Fruit fly (Drosophila melanogaster) whole organism, wandering third instar larva: ENCODE data around the gene CG13314.

Experiments
- Abd-B ChIP-seq: fragments of >200 bp; optimal IDR thresholded peaks from 2 replicates; lab custom pipeline; 2017; ENCODE audit warnings: missing biosample characterization, missing genetic modification characterization
- CG32264 ChIP-seq: fragments of 200-800 bp; sonication (Bioruptor generic); optimal IDR thresholded peaks from 2 replicates; lab custom pipeline; 2016; ENCODE audit warnings: missing biosample characterization, missing genetic modification characterization
- CrebA ChIP-seq: fragments of 200-800 bp; sonication (Bioruptor generic); optimal IDR thresholded peaks from 2 replicates; lab custom pipeline; 2016; ENCODE audit warnings: missing biosample characterization, mild to moderate bottlenecking, missing genetic modification characterization, borderline replicate concordance
- Dfd ChIP-seq: fragments of >200 bp; optimal IDR thresholded peaks from 2 replicates; lab custom pipeline; 2017; ENCODE audit warnings: missing biosample characterization, missing genetic modification characterization
- Dif ChIP-seq: fragments of 200-275, 200-300 bp; sonication (Bioruptor generic); optimal IDR thresholded peaks from 2 replicates; lab custom pipeline; 2018; ENCODE audit warnings: missing biosample characterization, missing genetic modification characterization; ENCODE audit not compliant: partially characterized antibody
- GATAd ChIP-seq: sonication (Bioruptor generic); optimal IDR thresholded peaks from 2 replicates; lab custom pipeline; 2016; ENCODE audit warnings: missing biosample characterization, missing genetic modification characterization
- HLH106 ChIP-seq: fragments of 200-800 bp; optimal IDR thresholded peaks from 3 replicates; lab custom pipeline; 2019; ENCODE audit warnings: missing biosample characterization, mild to moderate bottlenecking, missing genetic modification characterization, moderate library complexity
- Hr78 ChIP-seq: fragments of >200 bp; optimal IDR thresholded peaks from 2 replicates; lab custom pipeline; 2017; ENCODE audit warnings: missing biosample characterization, missing genetic modification characterization
- Hr83 ChIP-seq: fragments of 200-300 bp; sonication (Bioruptor generic); optimal IDR thresholded peaks from 2 replicates; lab custom pipeline; 2016; ENCODE audit warnings: missing biosample characterization, mild to moderate bottlenecking, missing genetic modification characterization, moderate library complexity; ENCODE audit not compliant: poor library complexity, severe bottlenecking
- Jra ChIP-seq: sonication (Bioruptor generic); optimal IDR thresholded peaks from 2 replicates; lab custom pipeline; 2016; ENCODE audit warnings: missing biosample characterization, missing genetic modification characterization
- Mio ChIP-seq: sonication (Bioruptor generic); optimal IDR thresholded peaks from 2 replicates; lab custom pipeline; 2016; ENCODE audit warnings: missing biosample characterization, missing genetic modification characterization
- N ChIP-seq: fragments of >200 bp; optimal IDR thresholded peaks from 2 replicates; lab custom pipeline; 2018; ENCODE audit warnings: missing biosample characterization, missing external identifiers, missing genetic modification characterization
- OdsH ChIP-seq: fragments of 200-800 bp; sonication (Bioruptor generic); optimal IDR thresholded peaks from 2 replicates; lab custom pipeline; 2016; ENCODE audit warnings: missing biosample characterization, mild to moderate bottlenecking, missing genetic modification characterization
- Rel ChIP-seq, 2 experiments: fragments of 200-800 bp; sonication (Bioruptor generic) in 1 of 2; optimal IDR thresholded peaks; 2 replicates in 1 of 2; 3 replicates in 1 of 2; lab custom pipeline; 2016 to 2019; ENCODE audit warnings: mild to moderate bottlenecking in 2 of 2, missing biosample characterization in 2 of 2, missing genetic modification characterization in 2 of 2, moderate library complexity in 1 of 2
- Sp1 ChIP-seq: fragments of 200-800 bp; sonication (Bioruptor generic); optimal IDR thresholded peaks from 3 replicates; lab custom pipeline; 2019; ENCODE audit warnings: missing biosample characterization, mild to moderate bottlenecking, missing genetic modification characterization, moderate library complexity
- Vsx2 ChIP-seq: fragments of 200-300, 225-300 bp; sonication (Bioruptor generic); optimal IDR thresholded peaks from 2 replicates; lab custom pipeline; 2018; ENCODE audit warnings: missing biosample characterization, missing genetic modification characterization; ENCODE audit not compliant: partially characterized antibody
- br ChIP-seq: fragments of 200-800 bp; sonication (Bioruptor generic); optimal IDR thresholded peaks from 2 replicates; lab custom pipeline; 2016; ENCODE audit warnings: missing biosample characterization, missing genetic modification characterization
- brk ChIP-seq: fragments of 200-800 bp; sonication (Bioruptor generic); optimal IDR thresholded peaks from 2 replicates; lab custom pipeline; 2016; ENCODE audit warnings: missing biosample characterization, mild to moderate bottlenecking, missing genetic modification characterization
- dmrt93B ChIP-seq: fragments of 200-800 bp; sonication (Bioruptor generic); optimal IDR thresholded peaks from 2 replicates; lab custom pipeline; 2018; ENCODE audit warnings: missing biosample characterization, mild to moderate bottlenecking, missing genetic modification characterization
- dsf ChIP-seq: sonication (Bioruptor generic); optimal IDR thresholded peaks from 2 replicates; lab custom pipeline; 2016; ENCODE audit warnings: missing biosample characterization, missing genetic modification characterization, borderline replicate concordance
- ey ChIP-seq: fragments of 200-800 bp; sonication (Bioruptor generic); optimal IDR thresholded peaks from 2 replicates; lab custom pipeline; 2016; ENCODE audit warnings: missing biosample characterization, missing genetic modification characterization
- foxo ChIP-seq, 2 experiments: fragments of 200-800 bp; sonication (Bioruptor generic); optimal IDR thresholded peaks; 2 replicates in 1 of 2; 3 replicates in 1 of 2; lab custom pipeline; 2016 to 2017; ENCODE audit warnings: missing biosample characterization in 2 of 2, missing genetic modification characterization in 2 of 2
- fru ChIP-seq: fragments of 200-800 bp; sonication (Bioruptor generic); optimal IDR thresholded peaks from 3 replicates; lab custom pipeline; 2016; ENCODE audit warnings: missing biosample characterization, mild to moderate bottlenecking, missing genetic modification characterization
- h ChIP-seq: fragments of 200-800 bp; sonication (Bioruptor generic); optimal IDR thresholded peaks from 3 replicates; lab custom pipeline; 2016; ENCODE audit warnings: missing biosample characterization, mild to moderate bottlenecking, missing genetic modification characterization
- lola ChIP-seq: fragments of >200 bp; optimal IDR thresholded peaks from 2 replicates; lab custom pipeline; 2017; ENCODE audit warnings: missing biosample characterization, missing genetic modification characterization
- pan ChIP-seq: fragments of >200 bp; optimal IDR thresholded peaks from 2 replicates; lab custom pipeline; 2017
- psq ChIP-seq: fragments of 200-800 bp; sonication (Bioruptor generic); optimal IDR thresholded peaks from 3 replicates; lab custom pipeline; 2017; ENCODE audit warnings: missing biosample characterization, mild to moderate bottlenecking, missing genetic modification characterization, moderate library complexity
- rgr ChIP-seq: fragments of 200-800 bp; sonication (Bioruptor generic); optimal IDR thresholded peaks from 3 replicates; lab custom pipeline; 2016; ENCODE audit warnings: missing biosample characterization, mild to moderate bottlenecking, missing genetic modification characterization
- sage ChIP-seq: fragments of 200-800 bp; sonication (Bioruptor generic); optimal IDR thresholded peaks from 2 replicates; lab custom pipeline; 2016; ENCODE audit warnings: missing biosample characterization, mild to moderate bottlenecking, missing genetic modification characterization
- sv ChIP-seq: fragments of 200-800 bp; sonication (Bioruptor generic); optimal IDR thresholded peaks from 3 replicates; lab custom pipeline; 2016; ENCODE audit warnings: missing biosample characterization, missing genetic modification characterization
- usp ChIP-seq: fragments of >200 bp; optimal IDR thresholded peaks from 2 replicates; lab custom pipeline; 2017; ENCODE audit warnings: missing biosample characterization, missing genetic modification characterization
- woc ChIP-seq: sonication (Bioruptor generic); optimal IDR thresholded peaks from 2 replicates; lab custom pipeline; 2016; ENCODE audit warnings: missing biosample characterization, mild to moderate bottlenecking, missing genetic modification characterization

CG13314 gene

dm6 chr3L:9020436-9021370, 39.1 kb downstream of the CG13314 start:
- TF ChIP-seq h (GFP tag; lab: Kevin White, UChicago) (peak; percentile 4), Jra (no peak)

dm6 chr3L:9023627-9024026, 42.0 kb downstream of the CG13314 start:
- TF ChIP-seq N (no peak), psq (GFP tag; lab: Kevin White, UChicago) (no peak), Rel (GFP tag; optimal IDR thresholded peaks at IDR 0.05; lab: Kevin White, UChicago) (no peak), Rel (tag; optimal IDR thresholded peaks at IDR 0.05; lab: Kevin White, UChicago) (no peak), CG32264 (GFP tag; lab: Kevin White, UChicago) (no peak), Dfd (GFP tag; lab: Kevin White, UChicago) (no peak), sv (GFP tag; lab: Kevin White, UChicago) (peak; percentile 55), Hr78 (GFP tag; lab: Kevin White, UChicago) (no peak), usp (no peak), dmrt93B (GFP tag; lab: Kevin White, UChicago) (no peak), OdsH (peak; percentile 7), Jra (no peak), dsf (GFP tag; lab: Kevin White, UChicago) (no peak), rgr (GFP tag; lab: Kevin White, UChicago) (no peak), Sp1 (GFP tag; lab: Kevin White, UChicago) (no peak), br (GFP tag; lab: Kevin White, UChicago) (peak; percentile 8), Abd-B (no peak), ey (GFP tag; lab: Kevin White, UChicago) (peak; percentile 34), HLH106 (peak; percentile 0), fru (GFP tag; lab: Kevin White, UChicago) (no peak), h (GFP tag; lab: Kevin White, UChicago) (peak; percentile 39), lola (GFP tag; lab: Kevin White, UChicago) (no peak), Vsx2 (GFP tag; lab: Kevin White, UChicago) (no peak), foxo (GFP tag; optimal IDR thresholded peaks at IDR 0.05; lab: Kevin White, UChicago) (peak in 1 of 2 experiments; percentile 15), Mio (GFP tag; lab: Kevin White, UChicago) (no peak), sage (GFP tag; lab: Kevin White, UChicago) (no peak)

- TF ChIP-seq br (GFP tag; lab: Kevin White, UChicago) = no peak
- TF ChIP-seq Hr83 = no peak
- no peak for TF ChIP-seq lola (GFP tag; lab: Kevin White, UChicago)
- no peak for TF ChIP-seq CrebA (GFP tag; lab: Kevin White, UChicago)
- no peak for TF ChIP-seq woc (GFP tag; lab: Kevin White, UChicago)
- no peak for TF ChIP-seq Vsx2 (GFP tag; lab: Kevin White, UChicago)
- TF ChIP-seq foxo (GFP tag; optimal IDR thresholded peaks at IDR 0.05; lab: Kevin White, UChicago) = no peak
- no peak for TF ChIP-seq Dif (GFP tag; lab: Kevin White, UChicago)
- no peak for TF ChIP-seq brk (GFP tag; lab: Kevin White, UChicago)
- no peak for TF ChIP-seq HLH106
- no peak for TF ChIP-seq usp
- TF ChIP-seq OdsH = no peak
- TF ChIP-seq Mio (GFP tag; lab: Kevin White, UChicago) = no peak
- TF ChIP-seq Jra = no peak
- TF ChIP-seq h (GFP tag; lab: Kevin White, UChicago) = no peak
- TF ChIP-seq Hr78 (GFP tag; lab: Kevin White, UChicago) = no peak
- no peak for TF ChIP-seq GATAd (GFP tag; lab: Kevin White, UChicago)
- no peak for TF ChIP-seq rgr (GFP tag; lab: Kevin White, UChicago)
- no peak for TF ChIP-seq Abd-B
Measured at dm6 chr3L:9024741-9025140, 43.1 kb downstream of the CG13314 start.

DNA sequence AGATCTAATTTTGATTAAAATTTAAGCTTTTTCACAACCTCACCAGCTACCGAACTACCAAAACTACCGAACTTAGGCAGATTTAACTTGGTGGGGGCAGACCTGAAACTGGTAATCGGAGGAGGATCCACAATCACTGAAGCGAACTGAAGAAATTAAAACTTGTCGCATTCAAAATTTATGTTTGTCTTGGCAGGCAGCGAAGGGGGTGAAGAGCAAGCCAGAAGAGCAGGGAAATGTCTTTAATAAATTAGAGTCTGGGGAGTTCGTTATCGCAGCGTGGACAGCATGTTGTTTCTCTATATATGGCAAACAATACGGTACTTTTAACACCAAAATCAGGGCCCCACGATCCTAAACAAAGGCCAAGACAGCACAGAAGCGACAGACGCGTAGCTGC, 43.6 kb downstream of the CG13314 start:
- TF ChIP-seq CG32264 (GFP tag; lab: Kevin White, UChicago) (no peak), pan (lab: Kevin White, UChicago) (no peak), Sp1 (GFP tag; lab: Kevin White, UChicago) (no peak), GATAd (GFP tag; lab: Kevin White, UChicago) (no peak), Hr78 (GFP tag; lab: Kevin White, UChicago) (no peak)
